Worm (Caenorhabditis elegans) whole organism, L2 larva: Measurements from ENCODE around the gene F28H6.4.

Source experiments
- alr-1 ChIP-seq: fragments of 150-350 bp; optimal IDR thresholded peaks from 2 replicates; lab custom pipeline; 2014; ENCODE audit warnings: missing biosample characterization, missing genetic modification characterization
- dmd-4 ChIP-seq: sonication (generic microtip); optimal IDR thresholded peaks from 2 replicates; lab custom pipeline; 2017; ENCODE audit warnings: missing biosample characterization, missing genetic modification characterization
- egl-27 ChIP-seq: sonication (generic microtip); optimal IDR thresholded peaks from 3 replicates; lab custom pipeline; 2017; ENCODE audit warnings: missing biosample characterization, missing genetic modification reagents, missing genetic modification characterization
- elt-1 ChIP-seq: fragments of 150-350 bp; optimal IDR thresholded peaks from 2 replicates; lab custom pipeline; 2014; ENCODE audit warnings: missing biosample characterization, missing genetic modification characterization
- fos-1 ChIP-seq: fragments of 150-350 bp; optimal IDR thresholded peaks from 2 replicates; lab custom pipeline; 2014; ENCODE audit warnings: missing biosample characterization, missing genetic modification characterization
- gmeb-1 ChIP-seq: fragments of 150-350 bp; optimal IDR thresholded peaks from 2 replicates; lab custom pipeline; 2014; ENCODE audit warnings: missing biosample characterization, missing genetic modification characterization
- lsy-2 ChIP-seq, 2 experiments: fragments of 150-350 bp in 1 of 2; sonication (generic microtip) in 1 of 2; optimal IDR thresholded peaks; 2 replicates each; lab custom pipeline; 2014 to 2017; ENCODE audit warnings: missing biosample characterization in 2 of 2, missing genetic modification characterization in 2 of 2
- mdl-1 ChIP-seq, 2 experiments: fragments of 150-350 bp in 1 of 2; sonication (generic microtip) in 1 of 2; optimal IDR thresholded peaks; 2 replicates each; lab custom pipeline; 2017; ENCODE audit warnings: missing biosample characterization in 2 of 2, missing genetic modification characterization in 2 of 2
- nhr-21 ChIP-seq: fragments of 150-350 bp; optimal IDR thresholded peaks from 2 replicates; lab custom pipeline; 2014; ENCODE audit warnings: missing biosample characterization, missing genetic modification characterization
- nhr-25 ChIP-seq: fragments of 150-350 bp; sonication (generic microtip); optimal IDR thresholded peaks from 3 replicates; lab custom pipeline; 2014; ENCODE audit warnings: missing biosample characterization, missing genetic modification characterization
- skn-1 ChIP-seq: sonication (generic microtip); optimal IDR thresholded peaks from 2 replicates; lab custom pipeline; 2017; ENCODE audit warnings: missing biosample characterization, missing genetic modification characterization
- zag-1 ChIP-seq: fragments of 150-350 bp; optimal IDR thresholded peaks from 2 replicates; lab custom pipeline; 2014; ENCODE audit warnings: missing biosample characterization, missing genetic modification characterization
- ztf-11 ChIP-seq: sonication (generic microtip); optimal IDR thresholded peaks from 2 replicates; lab custom pipeline; 2017; ENCODE audit warnings: missing biosample characterization, missing genetic modification characterization

DNA sequence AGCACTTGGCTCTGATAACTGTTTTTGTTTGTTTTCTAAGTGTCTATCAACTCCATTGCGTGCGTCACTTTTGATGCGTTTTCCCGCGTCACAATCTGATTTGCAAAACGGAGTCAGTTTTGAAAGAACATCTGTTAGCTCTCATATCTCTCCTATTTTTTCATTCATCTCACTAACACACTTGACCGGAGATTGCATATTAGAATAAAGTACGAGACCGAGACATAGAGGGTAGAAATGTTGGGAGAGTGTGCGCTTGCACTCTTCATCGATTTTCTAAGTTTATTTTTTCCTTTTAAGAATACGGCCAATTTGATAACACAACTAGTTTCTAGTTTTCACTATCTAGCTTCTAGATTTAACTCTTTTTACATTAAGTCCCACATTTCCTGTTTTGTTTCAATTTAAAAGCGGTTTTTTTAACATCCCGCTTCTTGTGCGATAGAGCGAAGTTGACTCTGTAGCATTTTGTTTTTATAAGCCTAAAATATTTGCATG lies 13.7 kb downstream of the F28H6.4 start:
- no peak for TF ChIP-seq skn-1 (tag; lab: Kevin White, UChicago)
- TF ChIP-seq lsy-2 (tag; optimal IDR thresholded peaks at IDR 0.05; lab: Kevin White, UChicago), result no peak
- no peak for TF ChIP-seq dmd-4 (tag; lab: Kevin White, UChicago)
- TF ChIP-seq nhr-25 (tag; lab: Kevin White, UChicago), result no peak
- no peak for TF ChIP-seq gmeb-1 (tag; lab: Kevin White, UChicago)
- no peak for TF ChIP-seq alr-1 (tag; lab: Kevin White, UChicago)
- TF ChIP-seq zag-1, result no peak
- no peak for TF ChIP-seq egl-27 (tag; lab: Kevin White, UChicago)
- no peak for TF ChIP-seq ztf-11 (tag; lab: Kevin White, UChicago)
- no peak for TF ChIP-seq elt-1 (tag; lab: Kevin White, UChicago)
- TF ChIP-seq nhr-21 (tag; lab: Kevin White, UChicago), result no peak
- no peak for TF ChIP-seq fos-1 (tag; lab: Kevin White, UChicago)
- no peak for TF ChIP-seq mdl-1 (tag; optimal IDR thresholded peaks at IDR 0.05; lab: Kevin White, UChicago)
